Fruit fly (Drosophila melanogaster) S2 (cell line): ENCODE measurements around the gene CG42523.

Source experiments
- CG8478 ChIP-seq: fragments of >200 bp; optimal IDR thresholded peaks from 2 replicates; lab custom pipeline; 2018
- CTCF ChIP-seq, 2 experiments: fragments of >200 bp; optimal IDR thresholded peaks; 2 replicates each; lab custom pipeline; 2018

DNA sequence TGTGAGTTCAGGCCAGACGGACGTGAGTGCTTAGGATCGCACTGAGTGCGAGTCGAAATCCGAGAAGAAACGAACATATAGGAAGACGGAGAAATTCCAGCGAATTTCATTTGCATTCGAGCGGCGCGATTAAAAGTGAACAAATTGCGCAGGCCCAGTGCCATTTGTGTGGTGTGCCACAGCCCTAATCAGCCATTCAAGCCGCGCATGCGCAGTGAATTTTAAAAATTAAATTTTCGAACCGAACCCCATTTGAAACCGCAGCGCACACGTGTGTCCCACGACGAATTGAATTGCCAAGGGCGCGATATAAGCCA, 50.3 kb downstream of the CG42523 start:
- TF ChIP-seq CTCF (optimal IDR thresholded peaks at IDR 0.05; lab: Kevin White, UChicago) (no peak), CG8478 (lab: Kevin White, UChicago) (no peak)
